Fruit fly (Drosophila melanogaster) S2 (cell line): ENCODE results near the gene S6KL.

Experiments
- CG8478 ChIP-seq: fragments of >200 bp; optimal IDR thresholded peaks from 2 replicates; lab custom pipeline; 2018
- CTCF ChIP-seq, 2 experiments: fragments of >200 bp; optimal IDR thresholded peaks; 2 replicates each; lab custom pipeline; 2018

DNA sequence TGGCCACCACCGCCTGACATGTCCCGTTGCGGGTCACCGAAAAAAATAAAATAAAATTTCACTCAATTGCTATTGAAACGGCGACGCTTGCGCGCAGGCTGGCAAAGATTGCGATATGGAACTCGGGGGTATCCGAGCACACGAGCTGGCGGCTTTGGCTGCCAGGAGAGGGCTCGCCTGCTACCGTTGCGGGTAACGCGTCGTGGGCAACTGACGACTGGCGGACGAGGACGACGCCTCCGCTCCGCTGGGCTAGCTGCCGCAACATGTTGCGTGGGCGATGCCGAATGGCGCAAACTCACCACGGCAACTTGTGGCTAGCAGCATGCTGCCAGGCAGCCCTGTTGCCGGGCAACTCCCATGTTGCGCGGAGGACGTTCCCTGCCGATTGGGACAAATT is 14.4 kb upstream of the S6KL start, which contains the start of gene CCKLR-17D3:
- TF ChIP-seq CTCF (optimal IDR thresholded peaks at IDR 0.05; lab: Kevin White, UChicago) (no peak), CG8478 (lab: Kevin White, UChicago) (no peak)
